Worm (Caenorhabditis elegans) whole organism, late embryonic: Measurements from ENCODE around the gene Y16B4A.2.

ENCODE experiments used
- nfya-1 ChIP-seq: sonication (generic microtip); optimal IDR thresholded peaks from 2 replicates; lab custom pipeline; 2017; ENCODE audit warnings: missing genetic modification characterization, mild to moderate bottlenecking, missing compliant biosample characterization, antibody characterized with exemption, moderate library complexity
- nhr-11 ChIP-seq: fragments of 150-350 bp; optimal IDR thresholded peaks from 2 replicates; lab custom pipeline; 2014; ENCODE audit warnings: missing biosample characterization, missing genetic modification characterization
- sox-2 ChIP-seq: fragments of 200-800 bp; sonication (Bioruptor generic); IDR thresholded peaks from 2 replicates; pipeline ENCODE4 v1.3.6; 2022; ENCODE audit warnings: missing genetic modification reagents, missing genetic modification characterization, missing compliant biosample characterization
- tbx-2 ChIP-seq: sonication (generic microtip); optimal IDR thresholded peaks from 2 replicates; lab custom pipeline; 2016; ENCODE audit warnings: missing genetic modification characterization, missing compliant biosample characterization

DNA sequence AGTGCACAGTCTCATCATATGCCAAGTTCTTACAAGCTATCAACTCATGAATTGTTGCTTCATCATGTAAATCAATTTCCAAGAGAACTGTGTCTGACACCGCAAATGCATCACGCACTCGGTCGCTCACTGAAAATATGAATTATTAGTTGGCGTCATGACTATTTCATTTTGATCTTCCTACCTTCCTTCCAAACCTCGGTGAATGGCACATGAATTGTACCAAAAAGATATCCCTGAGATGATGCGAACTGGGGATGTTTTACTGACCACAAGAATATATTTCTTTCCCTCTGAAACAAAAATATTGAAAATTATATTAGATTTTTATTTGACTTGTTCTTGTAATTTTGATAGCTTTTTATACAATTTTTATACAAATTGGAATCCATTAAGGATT is 11.5 kb downstream of the Y16B4A.2 start:
- no peak for TF ChIP-seq nfya-1 (tag; lab: Kevin White, UChicago)
- no peak for TF ChIP-seq nhr-11 (tag; lab: Kevin White, UChicago)
- no peak for TF ChIP-seq sox-2 (GFP tag; lab: Robert Waterston, UW)
- TF ChIP-seq tbx-2 (tag; lab: Kevin White, UChicago): no peak
